Worm (Caenorhabditis elegans) whole organism, L4/young adult: Measurements from ENCODE around the gene citk-2.

Source experiments
- W03F9.2 ChIP-seq: fragments of 150-350 bp; optimal IDR thresholded peaks from 2 replicates; lab custom pipeline; 2014; ENCODE audit warnings: missing biosample characterization, missing genetic modification characterization
- dao-5 ChIP-seq: sonication (generic microtip); optimal IDR thresholded peaks from 2 replicates; lab custom pipeline; 2016; ENCODE audit warnings: missing genotype, missing genetic modification characterization, moderate library complexity, missing compliant biosample characterization
- him-1 ChIP-seq: sonication (generic microtip); optimal IDR thresholded peaks from 2 replicates; lab custom pipeline; 2016; ENCODE audit warnings: missing genotype, missing genetic modification reagents, missing genetic modification characterization, missing compliant biosample characterization

citk-2 gene

DNA sequence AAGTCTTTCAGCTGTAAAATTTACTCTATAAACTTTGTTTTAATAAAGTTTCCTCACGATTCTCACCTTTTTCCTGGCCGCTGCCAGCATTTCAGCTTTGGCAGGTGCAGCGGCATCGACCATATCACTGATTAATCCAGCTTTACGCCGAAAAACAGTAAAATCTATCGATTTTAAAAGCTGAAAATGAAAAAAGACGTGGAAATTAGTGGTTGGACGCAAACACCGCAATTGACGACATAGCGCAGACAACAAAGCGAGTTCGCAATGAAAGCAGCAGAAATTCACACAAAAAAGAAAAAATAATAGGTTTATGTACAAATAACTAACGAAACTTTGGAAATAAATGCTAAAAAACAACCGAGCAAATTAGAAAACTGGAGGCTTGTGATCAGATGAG is 40.6 kb downstream of the citk-2 start, which contains the start of gene golg-2:
Gene golg-2 (minus strand): TSS at position 180 of the 400 bp plus-strand sequence.
- no peak for TF ChIP-seq dao-5 (tag; lab: Kevin White, UChicago)
- TF ChIP-seq W03F9.2 (tag; lab: Kevin White, UChicago), result no peak
- TF ChIP-seq him-1 (tag; lab: Kevin White, UChicago), result no peak

DNA sequence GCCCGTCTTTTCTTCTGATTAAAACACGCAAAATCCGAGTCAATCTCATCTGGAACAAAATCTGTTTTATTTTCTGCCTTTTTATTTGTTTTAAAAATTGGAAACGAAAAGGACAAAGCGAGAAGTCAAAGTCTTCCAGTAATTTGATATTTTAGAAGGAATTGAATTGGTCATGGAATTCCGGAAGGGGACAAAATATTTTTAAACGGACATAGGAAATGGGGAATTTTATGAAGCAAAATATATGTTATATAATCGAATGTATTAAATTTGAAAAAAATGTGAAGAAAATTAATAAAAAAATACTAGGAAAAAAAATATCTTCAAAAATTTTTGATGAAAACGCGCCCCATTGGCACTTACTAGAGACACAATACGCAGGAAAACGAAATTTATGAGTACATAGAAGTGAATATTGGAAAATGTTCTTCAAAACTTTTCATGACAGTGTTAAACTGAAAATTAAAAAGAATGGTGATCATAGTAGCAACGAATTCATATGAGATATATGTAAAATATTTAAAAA is 41.4 kb downstream of the citk-2 start, which contains the start of gene F33G12.7:
Gene F33G12.7 (minus strand): TSS at position 51 of the 526 bp plus-strand sequence.
- TF ChIP-seq W03F9.2 (tag; lab: Kevin White, UChicago) (no peak), dao-5 (tag; lab: Kevin White, UChicago) (no peak), him-1 (tag; lab: Kevin White, UChicago) (no peak)

DNA sequence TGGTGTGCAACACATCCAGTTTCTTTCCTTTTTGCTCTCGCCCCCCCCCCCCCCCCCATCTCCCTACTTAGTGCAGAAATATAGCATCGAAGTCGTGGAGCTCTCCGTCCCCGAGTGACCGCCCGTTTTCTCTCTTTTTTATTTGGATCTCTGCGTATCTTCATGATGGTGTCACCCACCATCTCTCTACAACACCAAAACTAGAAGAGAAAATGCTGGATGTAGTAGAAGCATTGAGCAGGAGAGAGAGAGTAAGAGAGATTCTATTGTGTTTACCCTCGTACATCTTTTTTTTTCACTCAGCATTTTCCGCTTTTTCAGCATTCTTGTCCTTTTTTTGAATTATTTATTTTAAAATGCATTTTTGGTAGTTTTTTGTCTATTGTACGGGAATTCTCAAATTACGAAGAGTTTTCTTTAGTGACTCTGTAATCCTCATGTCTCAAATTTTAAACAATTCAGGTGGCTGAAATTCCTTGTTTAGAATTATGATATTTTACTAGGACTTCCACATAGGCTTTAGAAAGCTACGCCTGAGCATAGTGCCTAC is 43.1 kb downstream of the citk-2 start:
- no peak for TF ChIP-seq dao-5 (tag; lab: Kevin White, UChicago)
- no peak for TF ChIP-seq W03F9.2 (tag; lab: Kevin White, UChicago)
- no peak for TF ChIP-seq him-1 (tag; lab: Kevin White, UChicago)

DNA sequence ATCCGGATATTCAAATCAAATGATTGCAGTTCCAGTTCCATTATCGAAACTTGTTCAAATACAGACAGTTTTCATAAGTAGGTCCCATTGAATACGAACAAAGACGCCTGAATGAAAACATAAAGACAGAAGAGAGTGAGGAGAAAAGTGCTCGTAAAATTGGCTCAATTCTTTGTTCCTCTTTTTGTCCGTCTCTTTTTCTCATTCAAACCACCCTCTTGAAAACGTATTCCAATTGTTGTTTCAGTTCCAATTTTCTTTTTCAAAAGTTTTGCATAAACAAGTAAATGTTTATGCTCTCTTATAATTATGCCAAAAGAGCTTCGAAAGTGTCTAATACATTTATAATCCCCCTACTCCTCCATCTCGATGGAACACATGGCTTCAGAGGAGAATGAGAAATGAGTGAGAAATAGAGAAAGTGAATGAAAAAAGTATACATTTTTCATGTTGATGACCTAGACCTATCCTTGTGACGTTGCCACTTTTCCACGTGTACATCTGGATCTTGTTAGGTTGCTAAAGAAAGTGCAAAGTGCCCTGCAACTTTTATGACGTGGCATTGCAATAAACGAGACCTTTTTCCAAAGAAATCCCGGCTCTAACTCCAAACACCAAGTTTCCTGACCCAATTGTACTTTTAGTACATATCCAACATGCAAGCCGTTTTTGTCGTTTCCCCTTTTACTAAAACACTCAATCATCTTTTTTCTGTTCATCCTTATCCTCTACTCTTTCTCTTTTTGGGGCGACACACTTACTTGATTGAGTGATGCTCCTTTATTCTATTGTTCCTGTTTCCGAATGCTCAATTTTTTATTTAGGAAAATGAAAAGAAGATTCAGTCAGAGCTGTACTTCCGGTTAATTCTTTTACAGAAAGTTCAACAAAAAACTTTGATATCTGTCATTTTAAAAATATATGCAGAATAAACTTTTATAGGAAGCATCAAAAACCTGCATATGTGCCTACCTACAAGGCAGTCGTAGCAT is 47.2 kb downstream of the citk-2 start:
- TF ChIP-seq W03F9.2 (tag; lab: Kevin White, UChicago) (no peak), him-1 (tag; lab: Kevin White, UChicago) (no peak), dao-5 (tag; lab: Kevin White, UChicago) (no peak)

DNA sequence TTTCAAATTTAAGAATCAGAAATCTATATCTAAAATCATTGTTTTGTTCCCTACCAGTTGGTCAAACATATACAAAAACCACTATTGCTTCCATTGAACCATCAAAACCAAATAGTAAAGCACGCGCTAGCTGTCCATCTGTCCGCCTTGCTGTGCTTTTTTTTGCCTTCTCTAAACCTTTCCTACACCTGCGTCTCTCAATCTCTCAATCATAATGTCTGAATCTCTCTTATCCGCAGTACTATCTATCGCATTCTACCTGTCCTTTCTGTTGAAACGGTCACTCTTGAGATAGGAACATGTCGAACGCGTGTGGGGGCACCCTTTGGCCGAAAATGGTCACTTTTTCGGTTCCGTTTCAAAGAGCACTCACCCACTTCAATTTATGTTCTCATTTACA is 48.0 kb downstream of the citk-2 start:
- TF ChIP-seq W03F9.2 (tag; lab: Kevin White, UChicago) (no peak), him-1 (tag; lab: Kevin White, UChicago) (no peak), dao-5 (tag; lab: Kevin White, UChicago) (no peak)

DNA sequence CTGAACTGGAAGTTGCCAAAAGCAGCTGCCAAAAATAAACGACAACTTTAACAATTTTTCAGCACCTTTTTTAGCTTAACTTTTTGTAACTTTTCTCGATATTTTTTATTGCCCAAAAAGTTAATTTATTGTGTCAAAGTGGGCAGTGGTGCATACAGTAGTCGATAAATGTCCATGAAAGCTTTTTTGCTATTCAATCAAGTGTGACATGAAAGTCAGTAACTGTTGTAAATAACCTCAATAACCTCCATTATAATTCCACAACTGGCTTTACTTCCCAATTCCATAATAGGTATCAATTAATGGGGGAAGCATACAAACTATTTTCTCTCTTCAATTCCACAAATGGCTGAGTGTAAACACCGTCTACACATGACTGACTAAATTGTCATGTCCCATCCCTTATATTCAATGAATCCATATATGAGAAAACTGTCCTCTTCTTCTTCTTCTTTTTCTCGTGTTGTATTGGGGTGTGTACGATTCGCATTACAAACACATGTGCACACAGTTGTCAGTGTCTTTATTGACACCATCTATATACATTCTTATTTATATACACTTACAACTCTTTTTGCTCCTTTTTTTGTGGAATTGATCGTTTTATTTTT is 49.0 kb downstream of the citk-2 start:
- TF ChIP-seq dao-5 (tag; lab: Kevin White, UChicago), result no peak
- TF ChIP-seq him-1 (tag; lab: Kevin White, UChicago), result no peak
- no peak for TF ChIP-seq W03F9.2 (tag; lab: Kevin White, UChicago)

DNA sequence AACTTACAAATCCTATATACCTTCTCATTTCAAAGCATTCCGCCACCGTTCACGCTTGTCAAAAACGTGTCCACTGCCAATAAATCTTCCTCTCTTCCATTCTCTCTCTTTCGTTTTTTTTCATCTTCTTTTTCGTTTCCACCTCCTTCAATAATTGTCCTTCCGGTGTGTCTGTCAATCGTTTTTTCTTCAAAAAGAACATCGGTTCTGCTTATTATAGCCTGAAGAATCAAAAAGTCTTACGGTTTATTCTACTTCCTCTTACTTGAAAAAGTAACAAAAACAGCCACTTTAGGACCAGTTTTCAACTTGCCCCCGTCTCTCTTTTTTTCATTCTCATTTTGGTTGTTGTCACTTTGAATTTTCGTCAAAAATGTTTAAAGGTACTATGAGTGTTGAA is 49.9 kb downstream of the citk-2 start:
- TF ChIP-seq him-1 (tag; lab: Kevin White, UChicago) (no peak), dao-5 (tag; lab: Kevin White, UChicago) (no peak), W03F9.2 (tag; lab: Kevin White, UChicago) (no peak)

DNA sequence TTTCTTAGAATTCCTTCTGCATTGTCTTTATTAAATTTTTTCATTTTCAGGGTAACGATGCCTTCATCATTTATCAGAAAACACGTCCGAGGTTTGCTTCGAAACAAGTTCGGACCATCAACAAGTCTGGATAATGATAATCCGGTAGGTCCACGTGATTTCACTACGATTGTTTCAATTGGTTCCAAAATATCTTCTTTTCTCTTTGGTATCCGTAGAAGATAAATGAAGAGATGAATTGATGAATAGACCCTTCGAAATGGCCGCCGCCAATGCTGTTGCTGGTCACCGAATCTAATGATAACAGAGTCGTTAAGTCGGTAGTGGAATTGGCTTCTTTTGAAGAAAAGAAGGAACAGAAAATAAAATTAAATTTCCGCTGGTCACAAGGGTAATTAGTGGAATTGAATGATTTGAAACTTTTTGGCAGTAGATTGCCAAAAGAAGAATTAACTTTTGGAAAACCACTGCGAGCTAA is 50.6 kb downstream of the citk-2 start, which contains the start of gene F33G12.6:
Gene F33G12.6 (plus strand): TSS at position 51 of the 478 bp plus-strand sequence.
- TF ChIP-seq him-1 (tag; lab: Kevin White, UChicago), result no peak
- TF ChIP-seq dao-5 (tag; lab: Kevin White, UChicago), result no peak

DNA sequence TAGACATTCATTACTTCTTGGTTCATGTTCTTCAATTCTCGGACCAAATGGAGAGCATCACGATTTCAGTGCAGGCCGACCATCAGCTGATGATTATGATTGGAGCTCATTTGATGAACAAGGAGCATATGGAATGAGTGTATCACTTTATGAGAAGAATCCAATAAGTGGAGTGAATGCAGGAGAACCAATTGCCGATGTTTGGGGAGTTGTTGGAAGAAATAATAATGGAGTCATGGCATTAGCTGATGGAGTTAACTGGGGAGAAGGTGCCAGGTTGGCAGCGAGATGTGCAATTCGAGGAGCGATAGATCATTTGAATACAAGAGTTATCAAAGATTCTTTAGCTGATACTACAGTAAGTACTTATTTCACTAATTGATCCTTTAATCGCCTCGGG is 51.5 kb downstream of the citk-2 start:
- TF ChIP-seq dao-5 (tag; lab: Kevin White, UChicago) (no peak), him-1 (tag; lab: Kevin White, UChicago) (no peak), W03F9.2 (tag; lab: Kevin White, UChicago) (no peak)
